Fruit fly (Drosophila melanogaster) whole organism, embryonic: ENCODE data around the gene hale.

ENCODE experiments used
- Asciz ChIP-seq: fragments of 200-800 bp; sonication (Bioruptor generic); optimal IDR thresholded peaks from 2 replicates; lab custom pipeline; 2017; ENCODE audit warnings: missing biosample characterization, mild to moderate bottlenecking, missing genetic modification characterization, missing genetic modification reagents
- B-H2 ChIP-seq: fragments of 200-800 bp; sonication (Bioruptor generic); optimal IDR thresholded peaks from 2 replicates; lab custom pipeline; 2018; ENCODE audit warnings: missing biosample characterization, mild to moderate bottlenecking, missing genetic modification characterization
- Bteb2 ChIP-seq: fragments of 200-800 bp; sonication (Bioruptor generic); optimal IDR thresholded peaks from 2 replicates; lab custom pipeline; 2016; ENCODE audit warnings: missing biosample characterization, missing genetic modification characterization
- CG10209 ChIP-seq: fragments of 200-800 bp; sonication (Bioruptor generic); optimal IDR thresholded peaks from 3 replicates; lab custom pipeline; 2017; ENCODE audit warnings: missing biosample characterization, mild to moderate bottlenecking, missing genetic modification characterization, missing genetic modification reagents
- CG1024 ChIP-seq: fragments of 200-800 bp; sonication (Bioruptor generic); IDR thresholded peaks from 2 replicates; pipeline ENCODE4 v1.3.6; 2022; ENCODE audit warnings: missing biosample characterization, missing genetic modification characterization
- CG11456 ChIP-seq: fragments of 200-800 bp; sonication (Bioruptor generic); IDR thresholded peaks from 3 replicates; pipeline ENCODE4 v1.3.6; 2022; ENCODE audit warnings: missing biosample characterization, missing genetic modification characterization
- CG12659 ChIP-seq: fragments of 200-800 bp; sonication (Bioruptor generic); optimal IDR thresholded peaks from 3 replicates; lab custom pipeline; 2017; ENCODE audit warnings: mild to moderate bottlenecking, missing biosample characterization, missing genetic modification reagents, missing genetic modification characterization
- CG12769 ChIP-seq: fragments of 200-800 bp; sonication (Bioruptor generic); optimal IDR thresholded peaks from 2 replicates; lab custom pipeline; 2019; ENCODE audit warnings: missing biosample characterization, mild to moderate bottlenecking, missing genetic modification characterization, moderate library complexity
- CG15011 ChIP-seq: fragments of 200-800 bp; sonication (Bioruptor generic); optimal IDR thresholded peaks from 3 replicates; lab custom pipeline; 2018; ENCODE audit warnings: missing biosample characterization, mild to moderate bottlenecking, missing genetic modification characterization
- CG15696 ChIP-seq: fragments of 200-800 bp; sonication (Bioruptor generic); optimal IDR thresholded peaks from 2 replicates; lab custom pipeline; 2019; ENCODE audit warnings: missing biosample characterization, mild to moderate bottlenecking, missing genetic modification characterization, moderate library complexity
- CG1792 ChIP-seq: fragments of 200-800 bp; sonication (Bioruptor generic); optimal IDR thresholded peaks from 2 replicates; lab custom pipeline; 2016; ENCODE audit warnings: missing biosample characterization, missing genetic modification characterization
- CG2889 ChIP-seq: fragments of 200-800 bp; sonication (Bioruptor generic); IDR thresholded peaks from 3 replicates; pipeline ENCODE4 v1.3.6; 2022; ENCODE audit warnings: missing biosample characterization, missing genetic modification characterization
- CG32767 ChIP-seq: fragments of 200-800 bp; sonication (Bioruptor generic); IDR thresholded peaks from 2 replicates; pipeline ENCODE4 v1.3.6; 2022; ENCODE audit warnings: missing biosample characterization, missing genetic modification characterization
- CG3407 ChIP-seq: fragments of 200-800 bp; sonication (Bioruptor generic); optimal IDR thresholded peaks from 2 replicates; lab custom pipeline; 2018; ENCODE audit warnings: missing biosample characterization, mild to moderate bottlenecking, missing genetic modification characterization
- CG4424 ChIP-seq: fragments of 200-800 bp; sonication (Bioruptor generic); optimal IDR thresholded peaks from 3 replicates; lab custom pipeline; 2016; ENCODE audit warnings: missing biosample characterization, missing genetic modification characterization
- CG6854 ChIP-seq: fragments of 200-800 bp; sonication (Bioruptor generic); optimal IDR thresholded peaks from 3 replicates; lab custom pipeline; 2017; ENCODE audit warnings: missing biosample characterization, mild to moderate bottlenecking, missing genetic modification characterization
- CG7839 ChIP-seq: fragments of 200-800 bp; sonication (Bioruptor generic); optimal IDR thresholded peaks from 3 replicates; lab custom pipeline; 2018; ENCODE audit warnings: missing biosample characterization, mild to moderate bottlenecking, missing genetic modification characterization, moderate library complexity
- CG8281 ChIP-seq: fragments of 200-800 bp; sonication (Bioruptor generic); optimal IDR thresholded peaks from 2 replicates; lab custom pipeline; 2018; ENCODE audit warnings: missing biosample characterization, mild to moderate bottlenecking, missing genetic modification characterization, moderate library complexity
- CG9437 ChIP-seq: fragments of 200-800 bp; sonication (Bioruptor generic); optimal IDR thresholded peaks from 2 replicates; lab custom pipeline; 2018; ENCODE audit warnings: missing biosample characterization, mild to moderate bottlenecking, missing genetic modification characterization
- CG9797 ChIP-seq: fragments of 200-800 bp; sonication (Bioruptor generic); optimal IDR thresholded peaks from 3 replicates; lab custom pipeline; 2018; ENCODE audit warnings: missing biosample characterization, mild to moderate bottlenecking, missing genetic modification characterization
- Dbx ChIP-seq: fragments of 200-800 bp; sonication (Bioruptor generic); IDR thresholded peaks from 3 replicates; pipeline ENCODE4 v1.3.6; 2022; ENCODE audit warnings: missing biosample characterization, missing genetic modification characterization
- Dek ChIP-seq: fragments of 200-800 bp; sonication (Bioruptor generic); optimal IDR thresholded peaks from 3 replicates; lab custom pipeline; 2019; ENCODE audit warnings: missing biosample characterization, mild to moderate bottlenecking, missing genetic modification characterization, moderate library complexity
- Dip3 ChIP-seq: fragments of 200-800 bp; sonication (Bioruptor generic); optimal IDR thresholded peaks from 3 replicates; lab custom pipeline; 2016; ENCODE audit warnings: missing biosample characterization, missing genetic modification characterization
- GATAe ChIP-seq: fragments of 200-800 bp; sonication (Bioruptor generic); conservative IDR thresholded peaks from 2 replicates; pipeline ENCODE4 v1.3.6; 2022; ENCODE audit warnings: missing biosample characterization, missing genetic modification characterization
- Hr39 ChIP-seq: fragments of >200 bp; optimal IDR thresholded peaks from 2 replicates; lab custom pipeline; 2017
- Max ChIP-seq: fragments of 200-800 bp; sonication (Bioruptor generic); optimal IDR thresholded peaks from 2 replicates; lab custom pipeline; 2016; ENCODE audit warnings: missing biosample characterization, mild to moderate bottlenecking, missing genetic modification characterization
- Mrtf ChIP-seq: fragments of 200-800 bp; sonication (Bioruptor generic); IDR thresholded peaks from 3 replicates; pipeline ENCODE4 v1.3.6; 2022; ENCODE audit warnings: missing biosample characterization, missing genetic modification characterization
- NC2β ChIP-seq: fragments of 200-800 bp; sonication (Bioruptor generic); optimal IDR thresholded peaks from 2 replicates; lab custom pipeline; 2016; ENCODE audit warnings: missing biosample characterization, missing genetic modification characterization
- Spps ChIP-seq: fragments of 200-800 bp; sonication (Bioruptor generic); optimal IDR thresholded peaks from 2 replicates; lab custom pipeline; 2018; ENCODE audit warnings: missing biosample characterization, mild to moderate bottlenecking, missing genetic modification characterization
- Taf1 ChIP-seq: fragments of 200-800 bp; sonication (Bioruptor generic); IDR thresholded peaks from 2 replicates; pipeline ENCODE4 v1.3.6; 2022; ENCODE audit warnings: missing biosample characterization, missing genetic modification characterization
- Tbp ChIP-seq: fragments of >200 bp; optimal IDR thresholded peaks from 2 replicates; lab custom pipeline; 2018; ENCODE audit warnings: missing biosample characterization, missing genetic modification characterization
- bigmax ChIP-seq: fragments of 200-800 bp; sonication (Bioruptor generic); optimal IDR thresholded peaks from 2 replicates; lab custom pipeline; 2018; ENCODE audit warnings: missing biosample characterization, mild to moderate bottlenecking, missing genetic modification characterization
- esg ChIP-seq: fragments of 200-800 bp; sonication (Bioruptor generic); conservative IDR thresholded peaks from 2 replicates; pipeline ENCODE4 v1.3.6; 2022; ENCODE audit warnings: missing biosample characterization, missing genetic modification characterization
- hb ChIP-seq: fragments of 200-800 bp; sonication (Bioruptor generic); IDR thresholded peaks from 3 replicates; pipeline ENCODE4 v1.3.6; 2022; ENCODE audit warnings: missing biosample characterization, missing genetic modification characterization; ENCODE audit not compliant: partially characterized antibody
- jumu ChIP-seq: fragments of 200-800 bp; sonication (Bioruptor generic); optimal IDR thresholded peaks from 3 replicates; lab custom pipeline; 2016; ENCODE audit warnings: missing biosample characterization, missing genetic modification characterization
- kah ChIP-seq: fragments of 200-800 bp; sonication (Bioruptor generic); optimal IDR thresholded peaks from 2 replicates; lab custom pipeline; 2018; ENCODE audit warnings: missing biosample characterization, mild to moderate bottlenecking, missing genetic modification characterization
- kni ChIP-seq: fragments of 200-800 bp; sonication (Bioruptor generic); optimal IDR thresholded peaks from 3 replicates; lab custom pipeline; 2017; ENCODE audit warnings: mild to moderate bottlenecking, missing biosample characterization, missing genetic modification reagents, missing genetic modification characterization
- nerfin-1 ChIP-seq: fragments of 200-800 bp; sonication (Bioruptor generic); optimal IDR thresholded peaks from 3 replicates; lab custom pipeline; 2019; ENCODE audit warnings: missing biosample characterization, mild to moderate bottlenecking, missing genetic modification characterization, moderate library complexity
- nerfin-2 ChIP-seq: fragments of 200-800 bp; sonication (Bioruptor generic); IDR thresholded peaks from 2 replicates; pipeline ENCODE4 v1.3.6; 2022; ENCODE audit warnings: missing biosample characterization, missing genetic modification characterization; ENCODE audit not compliant: partially characterized antibody
- onecut ChIP-seq: fragments of 200-800 bp; sonication (Bioruptor generic); IDR thresholded peaks from 2 replicates; pipeline ENCODE4 v1.3.6; 2022; ENCODE audit warnings: missing biosample characterization, missing genetic modification characterization
- schlank ChIP-seq: fragments of 200-800 bp; sonication (Bioruptor generic); optimal IDR thresholded peaks from 2 replicates; lab custom pipeline; 2018; ENCODE audit warnings: missing biosample characterization, mild to moderate bottlenecking, missing genetic modification characterization
- sd ChIP-seq: fragments of 200-800 bp; sonication (Bioruptor generic); optimal IDR thresholded peaks from 3 replicates; lab custom pipeline; 2018; ENCODE audit warnings: missing biosample characterization, mild to moderate bottlenecking, missing genetic modification characterization, moderate library complexity
- seq ChIP-seq: fragments of 200-800 bp; sonication (Bioruptor generic); IDR thresholded peaks from 2 replicates; pipeline ENCODE4 v1.3.6; 2022; ENCODE audit warnings: missing biosample characterization, missing genetic modification characterization
- slp2 ChIP-seq: fragments of 200-800 bp; sonication (Bioruptor generic); optimal IDR thresholded peaks from 2 replicates; lab custom pipeline; 2016; ENCODE audit warnings: missing biosample characterization, missing genetic modification characterization
- so ChIP-seq: fragments of 200-800 bp; sonication (Bioruptor generic); IDR thresholded peaks from 3 replicates; pipeline ENCODE4 v1.3.6; 2022; ENCODE audit warnings: missing biosample characterization, missing genetic modification characterization
- sqz ChIP-seq: fragments of 200-800 bp; sonication (Bioruptor generic); optimal IDR thresholded peaks from 3 replicates; lab custom pipeline; 2018; ENCODE audit warnings: missing biosample characterization, mild to moderate bottlenecking, missing genetic modification characterization
- tap ChIP-seq: fragments of 200-800 bp; optimal IDR thresholded peaks from 3 replicates; lab custom pipeline; 2019; ENCODE audit warnings: missing biosample characterization, mild to moderate bottlenecking, missing genetic modification characterization, moderate library complexity
- tgo ChIP-seq: fragments of 200-800 bp; sonication (Bioruptor generic); IDR thresholded peaks from 3 replicates; pipeline ENCODE4 v1.3.6; 2022; ENCODE audit warnings: missing biosample characterization, missing genetic modification characterization
- vfl ChIP-seq: fragments of 200-800 bp; sonication (Bioruptor generic); optimal IDR thresholded peaks from 2 replicates; lab custom pipeline; 2016; ENCODE audit warnings: missing biosample characterization, missing genetic modification characterization

The hale gene

DNA sequence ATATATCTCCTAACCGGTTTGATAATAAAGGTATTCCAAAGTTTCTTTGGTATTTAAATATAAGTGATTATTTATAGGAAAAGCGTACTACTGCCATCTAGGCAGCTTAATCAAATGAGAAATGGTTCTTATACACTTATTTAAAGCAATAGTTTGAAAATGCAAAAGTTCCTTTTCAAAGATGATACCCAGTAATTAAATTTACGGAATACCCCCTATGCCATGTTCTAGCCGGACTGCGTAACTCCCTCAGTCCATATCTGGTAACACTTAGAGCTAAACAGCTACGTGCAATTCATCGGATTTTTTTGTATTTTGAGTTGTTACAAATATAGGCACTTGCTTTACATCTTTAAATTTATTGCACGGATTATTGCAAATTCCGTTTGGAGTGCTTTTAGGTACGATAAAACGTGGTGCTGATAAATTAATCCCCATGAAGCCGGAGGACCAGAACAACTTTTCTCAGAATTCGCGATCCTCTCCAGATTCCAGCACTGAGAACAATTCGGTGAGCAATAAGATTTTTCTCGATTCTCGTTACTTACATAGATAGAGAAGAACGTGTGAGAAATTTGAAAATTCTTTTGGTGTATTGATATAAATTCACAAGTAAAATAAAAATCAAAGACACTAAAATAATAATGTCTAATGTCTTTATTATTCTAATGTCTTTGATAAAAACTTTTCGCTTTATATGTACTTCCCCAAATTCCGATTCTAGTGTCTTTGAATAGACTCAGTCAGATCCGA is 17.0 kb upstream of the hale start, which contains the start of gene CG7668 (continued):
- peak; percentile 91 for TF ChIP-seq Bteb2 (GFP tag; lab: Kevin White, UChicago)
- peak; percentile 84 for TF ChIP-seq Dbx
- TF ChIP-seq CG12659 (GFP tag; lab: Kevin White, UChicago) = peak; percentile 94
- peak; percentile 87 for TF ChIP-seq B-H2 (GFP tag; lab: Kevin White, UChicago)
- TF ChIP-seq so (GFP tag; lab: Robert Waterston, UW) = peak; percentile 92
- peak; percentile 87 for TF ChIP-seq Asciz
- TF ChIP-seq CG12769 (tag; lab: Kevin White, UChicago) = peak; percentile 89
- TF ChIP-seq Tbp (GFP tag; lab: Kevin White, UChicago) = no peak
- TF ChIP-seq Spps (tag; lab: Kevin White, UChicago) = peak; percentile 82
- TF ChIP-seq nerfin-1 = peak; percentile 87
- TF ChIP-seq esg = peak; percentile 85
- peak; percentile 85 for TF ChIP-seq CG15696
- TF ChIP-seq hb (GFP tag; lab: Robert Waterston, UW) = no peak
- TF ChIP-seq CG9437 = peak; percentile 75
- no peak for TF ChIP-seq bigmax (GFP tag; lab: Kevin White, UChicago)
- TF ChIP-seq GATAe = no peak
- peak; percentile 83 for TF ChIP-seq CG2889 (GFP tag; lab: Robert Waterston, UW)
- peak; percentile 73 for TF ChIP-seq vfl
- peak; percentile 84 for TF ChIP-seq schlank
- TF ChIP-seq CG11456 (GFP tag; lab: Robert Waterston, UW) = no peak
- peak; percentile 85 for TF ChIP-seq jumu (GFP tag; lab: Kevin White, UChicago)
- TF ChIP-seq Dek (tag; lab: Kevin White, UChicago) = peak; percentile 88
- TF ChIP-seq CG8281 (tag; lab: Kevin White, UChicago) = peak; percentile 76
- peak; percentile 63 for TF ChIP-seq CG9797
- TF ChIP-seq CG6854 (GFP tag; lab: Kevin White, UChicago) = peak; percentile 83
- TF ChIP-seq Dip3 (GFP tag; lab: Kevin White, UChicago) = peak; percentile 79
- TF ChIP-seq sqz (GFP tag; lab: Kevin White, UChicago) = peak; percentile 78
- peak; percentile 89 for TF ChIP-seq seq (GFP tag; lab: Robert Waterston, UW)
- peak; percentile 90 for TF ChIP-seq CG4424
- peak; percentile 83 for TF ChIP-seq onecut (GFP tag; lab: Robert Waterston, UW)
- peak; percentile 87 for TF ChIP-seq tgo (GFP tag; lab: Robert Waterston, UW)
- peak; percentile 86 for TF ChIP-seq slp2
- peak; percentile 64 for TF ChIP-seq sd
- peak; percentile 91 for TF ChIP-seq CG7839
- peak; percentile 88 for TF ChIP-seq NC2β (GFP tag; lab: Kevin White, UChicago)
- TF ChIP-seq CG1792 (GFP tag; lab: Kevin White, UChicago) = peak; percentile 78
- TF ChIP-seq CG32767 (GFP tag; lab: Robert Waterston, UW) = peak; percentile 86
- peak; percentile 44; the same call in 1 of the 2 replicates for TF ChIP-seq nerfin-2 (GFP tag; lab: Robert Waterston, UW)
- TF ChIP-seq kah (GFP tag; lab: Kevin White, UChicago) = peak; percentile 67
- peak; percentile 76 for TF ChIP-seq CG3407 (GFP tag; lab: Kevin White, UChicago)
- peak; percentile 83; the same call in 2 of the 3 replicates for TF ChIP-seq Mrtf (GFP tag; lab: Robert Waterston, UW)
- peak; percentile 81; the same call in 1 of the 2 replicates for TF ChIP-seq Taf1 (GFP tag; lab: Robert Waterston, UW)
- peak; percentile 77 for TF ChIP-seq kni (GFP tag; lab: Kevin White, UChicago)
- TF ChIP-seq Max (GFP tag; lab: Kevin White, UChicago) = peak; percentile 89
- TF ChIP-seq Hr39 (lab: Kevin White, UChicago) = no peak
- TF ChIP-seq CG1024 (GFP tag; lab: Robert Waterston, UW) = peak; percentile 87
- TF ChIP-seq CG10209 (GFP tag; lab: Kevin White, UChicago) = peak; percentile 89
- TF ChIP-seq CG15011 (GFP tag; lab: Kevin White, UChicago) = peak; percentile 70
- TF ChIP-seq tap (tag; lab: Kevin White, UChicago) = peak; percentile 91
